Worm (Caenorhabditis elegans) whole organism, L4/young adult: Measurements from ENCODE around the gene hrg-6.

Experiments used
- W03F9.2 ChIP-seq: fragments of 150-350 bp; optimal IDR thresholded peaks from 2 replicates; lab custom pipeline; 2014; ENCODE audit warnings: missing biosample characterization, missing genetic modification characterization
- dao-5 ChIP-seq: sonication (generic microtip); optimal IDR thresholded peaks from 2 replicates; lab custom pipeline; 2016; ENCODE audit warnings: missing genotype, missing genetic modification characterization, moderate library complexity, missing compliant biosample characterization
- him-1 ChIP-seq: sonication (generic microtip); optimal IDR thresholded peaks from 2 replicates; lab custom pipeline; 2016; ENCODE audit warnings: missing genotype, missing genetic modification reagents, missing genetic modification characterization, missing compliant biosample characterization

DNA sequence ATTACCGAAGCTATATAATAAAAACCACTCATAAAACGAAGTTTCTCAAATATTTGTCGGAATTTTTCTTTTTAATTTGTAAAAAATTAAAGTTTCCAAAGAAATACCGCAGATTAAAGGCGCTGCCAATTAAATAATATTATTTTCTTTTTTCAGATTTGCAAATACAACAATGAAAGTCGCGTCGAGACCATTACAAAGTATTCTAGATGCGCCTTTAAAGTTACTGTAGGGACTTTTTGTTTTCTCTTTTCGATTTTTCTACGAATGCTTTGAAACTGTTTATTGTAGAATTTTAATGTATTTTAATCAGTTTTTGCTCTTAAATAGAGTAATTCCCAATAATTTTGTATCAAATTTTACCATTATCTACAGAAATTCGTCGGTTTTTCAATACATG, 5.8 kb downstream of the hrg-6 start:
- no peak for TF ChIP-seq him-1 (tag; lab: Kevin White, UChicago)
- TF ChIP-seq W03F9.2: no peak
- no peak for TF ChIP-seq dao-5 (tag; lab: Kevin White, UChicago)
